Fruit fly (Drosophila melanogaster) whole organism, adult: ENCODE data around the gene Obp99d.

Experiments used
- CG11617 ChIP-seq: fragments of 200-800 bp; sonication (Bioruptor generic); optimal IDR thresholded peaks from 2 replicates; lab custom pipeline; 2017; ENCODE audit warnings: mild to moderate bottlenecking, missing biosample characterization, missing genetic modification reagents, missing genetic modification characterization
- CG1620 ChIP-seq: fragments of 200-800 bp; sonication (Bioruptor generic); optimal IDR thresholded peaks from 2 replicates; lab custom pipeline; 2016; ENCODE audit warnings: missing biosample characterization, missing genetic modification characterization
- CG5204 ChIP-seq: fragments of 200-800 bp; sonication (Bioruptor generic); optimal IDR thresholded peaks from 2 replicates; lab custom pipeline; 2016; ENCODE audit warnings: missing biosample characterization, missing genetic modification characterization
- Clk ChIP-seq: fragments of 200-800 bp; sonication (Bioruptor generic); optimal IDR thresholded peaks from 2 replicates; lab custom pipeline; 2017; ENCODE audit warnings: missing biosample characterization, missing genetic modification characterization
- Crg-1 ChIP-seq: fragments of 200-800 bp; sonication (Bioruptor generic); optimal IDR thresholded peaks from 2 replicates; lab custom pipeline; 2016; ENCODE audit warnings: missing biosample characterization, missing genetic modification characterization
- Mnt ChIP-seq: fragments of 200-800 bp; sonication (Bioruptor generic); optimal IDR thresholded peaks from 2 replicates; lab custom pipeline; 2016; ENCODE audit warnings: missing biosample characterization, mild to moderate bottlenecking, missing genetic modification characterization
- bab1 ChIP-seq: fragments of 200-800 bp; sonication (Bioruptor generic); optimal IDR thresholded peaks from 3 replicates; lab custom pipeline; 2019; ENCODE audit warnings: missing biosample characterization, mild to moderate bottlenecking, missing genetic modification characterization, moderate library complexity
- toe ChIP-seq: fragments of 200-800 bp; sonication (Bioruptor generic); optimal IDR thresholded peaks from 2 replicates; lab custom pipeline; 2016; ENCODE audit warnings: missing biosample characterization, missing genetic modification characterization

- TF ChIP-seq CG5204 (GFP tag; lab: Kevin White, UChicago) = no peak
- TF ChIP-seq CG1620 = no peak
- no peak for TF ChIP-seq Crg-1 (GFP tag; lab: Kevin White, UChicago)
- no peak for TF ChIP-seq toe
- no peak for TF ChIP-seq bab1 (GFP tag; lab: Kevin White, UChicago)
- TF ChIP-seq CG11617 (GFP tag; lab: Kevin White, UChicago) = no peak
- TF ChIP-seq Mnt = no peak
- TF ChIP-seq Clk (GFP tag; lab: Kevin White, UChicago) = no peak
Observed at dm6 chr3R:29690539-29690852, 23.8 kb upstream of the Obp99d start.
